Fruit fly (Drosophila melanogaster) whole organism, embryonic: ENCODE results near the gene Moca-cyp.

ENCODE experiments used
- Blimp-1 ChIP-seq: fragments of 200-800 bp; sonication (Bioruptor generic); optimal IDR thresholded peaks from 3 replicates; lab custom pipeline; 2018; ENCODE audit warnings: missing biosample characterization, missing genetic modification characterization, mild to moderate bottlenecking, moderate library complexity, missing genetic modification reagents
- CG10209 ChIP-seq: fragments of 200-800 bp; sonication (Bioruptor generic); optimal IDR thresholded peaks from 3 replicates; lab custom pipeline; 2017; ENCODE audit warnings: missing biosample characterization, mild to moderate bottlenecking, missing genetic modification characterization, missing genetic modification reagents
- CG10267 ChIP-seq: fragments of 200-800 bp; sonication (Bioruptor generic); optimal IDR thresholded peaks from 2 replicates; lab custom pipeline; 2018; ENCODE audit warnings: missing biosample characterization, mild to moderate bottlenecking, missing genetic modification characterization, moderate library complexity
- CG10959 ChIP-seq: fragments of 200-800 bp; sonication (Bioruptor generic); IDR thresholded peaks from 2 replicates; pipeline ENCODE4 v1.3.6; 2022; ENCODE audit warnings: missing biosample characterization, missing genetic modification characterization
- CG11093 ChIP-seq: fragments of 200-800 bp; sonication (Bioruptor generic); IDR thresholded peaks from 3 replicates; pipeline ENCODE4 v1.3.6; 2022; ENCODE audit warnings: missing biosample characterization, missing genetic modification characterization
- CG12104 ChIP-seq: fragments of 200-800 bp; sonication (Bioruptor generic); optimal IDR thresholded peaks from 3 replicates; lab custom pipeline; 2016; ENCODE audit warnings: missing biosample characterization, missing genetic modification characterization
- CG12155 ChIP-seq: fragments of 200-800 bp; sonication (Bioruptor generic); optimal IDR thresholded peaks from 3 replicates; lab custom pipeline; 2016; ENCODE audit warnings: missing biosample characterization, missing genetic modification characterization
- CG12219 ChIP-seq: fragments of 200-800 bp; sonication (Bioruptor generic); optimal IDR thresholded peaks from 3 replicates; lab custom pipeline; 2018; ENCODE audit warnings: missing biosample characterization, mild to moderate bottlenecking, missing genetic modification characterization
- CG12769 ChIP-seq: fragments of 200-800 bp; sonication (Bioruptor generic); optimal IDR thresholded peaks from 2 replicates; lab custom pipeline; 2019; ENCODE audit warnings: missing biosample characterization, mild to moderate bottlenecking, missing genetic modification characterization, moderate library complexity
- CG13424 ChIP-seq: fragments of 200-800 bp; sonication (Bioruptor generic); optimal IDR thresholded peaks from 2 replicates; lab custom pipeline; 2019; ENCODE audit warnings: missing biosample characterization, mild to moderate bottlenecking, missing genetic modification characterization, moderate library complexity
- CG14441 ChIP-seq: fragments of 200-800 bp; sonication (Bioruptor generic); IDR thresholded peaks from 2 replicates; pipeline ENCODE4 v1.3.6; 2022; ENCODE audit warnings: missing biosample characterization, missing genetic modification characterization
- CG14965 ChIP-seq: fragments of 200-800 bp; sonication (Bioruptor generic); optimal IDR thresholded peaks from 2 replicates; lab custom pipeline; 2016; ENCODE audit warnings: missing biosample characterization, missing genetic modification characterization, borderline replicate concordance
- CG16813 ChIP-seq: fragments of 200-800 bp; sonication (Bioruptor generic); IDR thresholded peaks from 3 replicates; pipeline ENCODE4 v1.3.6; 2022; ENCODE audit warnings: missing biosample characterization, missing genetic modification characterization; ENCODE audit not compliant: partially characterized antibody
- CG17802 ChIP-seq: fragments of 200-800 bp; sonication (Bioruptor generic); optimal IDR thresholded peaks from 2 replicates; lab custom pipeline; 2018; ENCODE audit warnings: missing biosample characterization, mild to moderate bottlenecking, missing genetic modification characterization, moderate library complexity
- CG1832 ChIP-seq: fragments of 200-800 bp; sonication (Bioruptor generic); optimal IDR thresholded peaks from 2 replicates; lab custom pipeline; 2017; ENCODE audit warnings: missing biosample characterization, mild to moderate bottlenecking, missing genetic modification characterization, inconsistent platforms
- CG18619 ChIP-seq: fragments of 200-800 bp; sonication (Bioruptor generic); optimal IDR thresholded peaks from 3 replicates; lab custom pipeline; 2017; ENCODE audit warnings: missing biosample characterization, mild to moderate bottlenecking, missing genetic modification characterization
- CG30403 ChIP-seq: fragments of 200-800 bp; sonication (Bioruptor generic); optimal IDR thresholded peaks from 3 replicates; lab custom pipeline; 2016; ENCODE audit warnings: missing biosample characterization, missing genetic modification characterization
- CG30431 ChIP-seq: fragments of 200-800 bp; sonication (Bioruptor generic); optimal IDR thresholded peaks from 2 replicates; lab custom pipeline; 2017; ENCODE audit warnings: missing biosample characterization, missing genetic modification characterization
- CG31224 ChIP-seq: fragments of 200-800 bp; sonication (Bioruptor generic); IDR thresholded peaks from 2 replicates; pipeline ENCODE4 v1.3.6; 2022; ENCODE audit warnings: missing biosample characterization, missing genetic modification characterization
- CG32767 ChIP-seq: fragments of 200-800 bp; sonication (Bioruptor generic); IDR thresholded peaks from 2 replicates; pipeline ENCODE4 v1.3.6; 2022; ENCODE audit warnings: missing biosample characterization, missing genetic modification characterization
- CG3407 ChIP-seq: fragments of 200-800 bp; sonication (Bioruptor generic); optimal IDR thresholded peaks from 2 replicates; lab custom pipeline; 2018; ENCODE audit warnings: missing biosample characterization, mild to moderate bottlenecking, missing genetic modification characterization
- CG4360 ChIP-seq: fragments of 200-800 bp; sonication (Bioruptor generic); IDR thresholded peaks from 2 replicates; pipeline ENCODE4 v1.3.6; 2022; ENCODE audit warnings: missing biosample characterization, missing genetic modification characterization
- CG4404 ChIP-seq: fragments of 200-800 bp; sonication (Bioruptor generic); IDR thresholded peaks from 2 replicates; pipeline ENCODE4 v1.3.6; 2022; ENCODE audit warnings: missing biosample characterization, missing genetic modification characterization
- CG4854 ChIP-seq: fragments of 200-800 bp; sonication (Bioruptor generic); optimal IDR thresholded peaks from 2 replicates; lab custom pipeline; 2016; ENCODE audit warnings: missing biosample characterization, missing genetic modification characterization, inconsistent platforms
- CG5245 ChIP-seq: fragments of 200-800 bp; sonication (Bioruptor generic); optimal IDR thresholded peaks from 3 replicates; lab custom pipeline; 2016; ENCODE audit warnings: missing biosample characterization, missing genetic modification characterization
- CG6854 ChIP-seq: fragments of 200-800 bp; sonication (Bioruptor generic); optimal IDR thresholded peaks from 3 replicates; lab custom pipeline; 2017; ENCODE audit warnings: missing biosample characterization, mild to moderate bottlenecking, missing genetic modification characterization
- CG7987 ChIP-seq: fragments of 200-800 bp; sonication (Bioruptor generic); optimal IDR thresholded peaks from 2 replicates; lab custom pipeline; 2018; ENCODE audit warnings: missing biosample characterization, mild to moderate bottlenecking, missing genetic modification characterization, moderate library complexity
- CG8765 ChIP-seq: fragments of 200-800 bp; sonication (Bioruptor generic); IDR thresholded peaks from 2 replicates; pipeline ENCODE4 v1.3.6; 2022; ENCODE audit warnings: missing biosample characterization, missing genetic modification characterization
- Doc2 ChIP-seq: fragments of 200-800 bp; sonication (Bioruptor generic); IDR thresholded peaks from 2 replicates; pipeline ENCODE4 v1.3.6; 2022; ENCODE audit warnings: missing biosample characterization, missing genetic modification characterization
- Hand ChIP-seq: fragments of 200-800 bp; sonication (Bioruptor generic); optimal IDR thresholded peaks from 2 replicates; lab custom pipeline; 2017; ENCODE audit warnings: mild to moderate bottlenecking, missing biosample characterization, missing genetic modification reagents, missing genetic modification characterization
- Myb ChIP-seq: fragments of 200-800 bp; sonication (Bioruptor generic); optimal IDR thresholded peaks from 2 replicates; lab custom pipeline; 2016; ENCODE audit warnings: missing biosample characterization, missing genetic modification characterization
- PHDP ChIP-seq: fragments of 200-800 bp; sonication (Bioruptor generic); optimal IDR thresholded peaks from 3 replicates; lab custom pipeline; 2018; ENCODE audit warnings: missing biosample characterization, mild to moderate bottlenecking, missing genetic modification characterization, moderate library complexity
- Vsx1 ChIP-seq: fragments of 200-800 bp; sonication (Bioruptor generic); optimal IDR thresholded peaks from 2 replicates; lab custom pipeline; 2017; ENCODE audit warnings: missing biosample characterization, mild to moderate bottlenecking, missing genetic modification characterization, missing genetic modification reagents
- dmrt11E ChIP-seq: fragments of 200-800 bp; sonication (Bioruptor generic); optimal IDR thresholded peaks from 3 replicates; lab custom pipeline; 2018; ENCODE audit warnings: missing biosample characterization, mild to moderate bottlenecking, missing genetic modification characterization, moderate library complexity
- emc ChIP-seq: fragments of 200-800 bp; sonication (Bioruptor generic); optimal IDR thresholded peaks from 2 replicates; lab custom pipeline; 2016; ENCODE audit warnings: missing biosample characterization, missing genetic modification characterization
- fd3F ChIP-seq: fragments of 200-800 bp; sonication (Bioruptor generic); optimal IDR thresholded peaks from 2 replicates; lab custom pipeline; 2018; ENCODE audit warnings: missing biosample characterization, mild to moderate bottlenecking, missing genetic modification characterization, moderate library complexity
- hkb ChIP-seq, 2 experiments: fragments of 200-800 bp in 1 of 2; fragments of >200 bp in 1 of 2; sonication (Bioruptor generic) in 1 of 2; IDR thresholded peaks in 1 of 2; optimal IDR thresholded peaks in 1 of 2; 2 replicates each; pipeline versions ENCODE4 v1.3.6 to Lab custom; 2017 to 2022; ENCODE audit warnings: missing biosample characterization in 1 of 2, missing genetic modification characterization in 1 of 2
- nmo ChIP-seq: fragments of 200-800 bp; sonication (Bioruptor generic); optimal IDR thresholded peaks from 2 replicates; lab custom pipeline; 2018; ENCODE audit warnings: missing biosample characterization, mild to moderate bottlenecking, missing genetic modification characterization, moderate library complexity
- pita ChIP-seq: fragments of 200-800 bp; sonication (Bioruptor generic); optimal IDR thresholded peaks from 2 replicates; lab custom pipeline; 2017; ENCODE audit warnings: missing biosample characterization, mild to moderate bottlenecking, missing genetic modification characterization
- pros ChIP-seq: fragments of 200-800 bp; sonication (Bioruptor generic); optimal IDR thresholded peaks from 3 replicates; lab custom pipeline; 2019; ENCODE audit warnings: missing biosample characterization, mild to moderate bottlenecking, missing genetic modification characterization, moderate library complexity
- pum ChIP-seq: fragments of 200-800 bp; sonication (Bioruptor generic); optimal IDR thresholded peaks from 2 replicates; lab custom pipeline; 2016; ENCODE audit warnings: missing biosample characterization, missing genetic modification characterization
- schlank ChIP-seq: fragments of 200-800 bp; sonication (Bioruptor generic); optimal IDR thresholded peaks from 2 replicates; lab custom pipeline; 2018; ENCODE audit warnings: missing biosample characterization, mild to moderate bottlenecking, missing genetic modification characterization
- sima ChIP-seq: fragments of 200-800 bp; sonication (Bioruptor generic); optimal IDR thresholded peaks from 2 replicates; lab custom pipeline; 2016; ENCODE audit warnings: missing biosample characterization, missing genetic modification characterization
- tap ChIP-seq: fragments of 200-800 bp; optimal IDR thresholded peaks from 3 replicates; lab custom pipeline; 2019; ENCODE audit warnings: missing biosample characterization, mild to moderate bottlenecking, missing genetic modification characterization, moderate library complexity
- tgo ChIP-seq: fragments of 200-800 bp; sonication (Bioruptor generic); IDR thresholded peaks from 3 replicates; pipeline ENCODE4 v1.3.6; 2022; ENCODE audit warnings: missing biosample characterization, missing genetic modification characterization
- tio ChIP-seq: fragments of 200-800 bp; sonication (Bioruptor generic); optimal IDR thresholded peaks from 2 replicates; lab custom pipeline; 2017; ENCODE audit warnings: missing biosample characterization, missing genetic modification characterization, inconsistent platforms
- tll ChIP-seq, 2 experiments: fragments of 200-800 bp in 1 of 2; fragments of >200 bp in 1 of 2; sonication (Bioruptor generic) in 1 of 2; optimal IDR thresholded peaks; 2 replicates each; lab custom pipeline; 2017 to 2019; ENCODE audit warnings: missing biosample characterization in 2 of 2, missing genetic modification characterization in 2 of 2, mild to moderate bottlenecking in 1 of 2, moderate library complexity in 1 of 2
- twi ChIP-seq: fragments of 200-800 bp; optimal IDR thresholded peaks from 2 replicates; lab custom pipeline; 2019; ENCODE audit warnings: missing biosample characterization, mild to moderate bottlenecking, missing genetic modification characterization, moderate library complexity

Gene Moca-cyp

dm6 chr3R:28326150-28326965, 13.8 kb upstream of the Moca-cyp start (continued):
- TF ChIP-seq PHDP (tag; lab: Kevin White, UChicago) (peak; percentile 99), tap (tag; lab: Kevin White, UChicago) (peak; percentile 99), sima (GFP tag; lab: Kevin White, UChicago) (peak; percentile 99), hkb (optimal IDR thresholded peaks at IDR 0.05; lab: Kevin White, UChicago) (no peak), hkb (GFP tag; IDR thresholded peaks at IDR 0.05; lab: Robert Waterston, UW) (no peak), tll (GFP tag; optimal IDR thresholded peaks at IDR 0.05; lab: Kevin White, UChicago) (peak in 1 of 2 experiments; percentile 90), CG6854 (GFP tag; lab: Kevin White, UChicago) (peak; percentile 99), emc (GFP tag; lab: Kevin White, UChicago) (peak; percentile 99), CG12769 (tag; lab: Kevin White, UChicago) (peak; percentile 99), Doc2 (GFP tag; lab: Robert Waterston, UW) (no peak), CG10959 (GFP tag; lab: Robert Waterston, UW) (no peak), pum (peak; percentile 100), CG14441 (GFP tag; lab: Robert Waterston, UW) (no peak), CG10209 (GFP tag; lab: Kevin White, UChicago) (peak; percentile 100), Myb (GFP tag; lab: Kevin White, UChicago) (peak; percentile 97), CG30403 (GFP tag; lab: Kevin White, UChicago) (peak; percentile 100), CG4360 (GFP tag; lab: Robert Waterston, UW) (no peak), schlank (peak; percentile 99), Vsx1 (GFP tag; lab: Kevin White, UChicago) (peak; percentile 98), pros (GFP tag; lab: Kevin White, UChicago) (peak; percentile 93), nmo (GFP tag; lab: Kevin White, UChicago) (peak; percentile 99), Hand (GFP tag; lab: Kevin White, UChicago) (peak; percentile 100), CG30431 (GFP tag; lab: Kevin White, UChicago) (peak; percentile 99), CG7987 (GFP tag; lab: Kevin White, UChicago) (peak; percentile 100), CG32767 (GFP tag; lab: Robert Waterston, UW) (no peak), CG12104 (GFP tag; lab: Kevin White, UChicago) (peak; percentile 99), CG17802 (peak; percentile 92), CG12219 (GFP tag; lab: Kevin White, UChicago) (peak; percentile 99), CG14965 (GFP tag; lab: Kevin White, UChicago) (peak; percentile 93), CG13424 (tag; lab: Kevin White, UChicago) (peak; percentile 99), Blimp-1 (GFP tag; lab: Kevin White, UChicago) (peak; percentile 97), fd3F (GFP tag; lab: Kevin White, UChicago) (peak; percentile 99), CG16813 (no peak), pita (GFP tag; lab: Kevin White, UChicago) (no peak), CG31224 (no peak), CG12155 (GFP tag; lab: Kevin White, UChicago) (peak; percentile 99), CG4854 (GFP tag; lab: Kevin White, UChicago) (peak; percentile 99), CG11093 (GFP tag; lab: Robert Waterston, UW) (peak; percentile 99), twi (tag; lab: Kevin White, UChicago) (peak; percentile 96), dmrt11E (tag; lab: Kevin White, UChicago) (peak; percentile 99), CG1832 (GFP tag; lab: Kevin White, UChicago) (peak; percentile 20), CG4404 (no peak), CG10267 (peak; percentile 97), tgo (GFP tag; lab: Robert Waterston, UW) (no peak), CG8765 (GFP tag; lab: Robert Waterston, UW) (no peak), CG18619 (GFP tag; lab: Kevin White, UChicago) (peak; percentile 99), tio (GFP tag; lab: Kevin White, UChicago) (peak; percentile 100), CG5245 (GFP tag; lab: Kevin White, UChicago) (peak; percentile 99), CG3407 (GFP tag; lab: Kevin White, UChicago) (peak; percentile 98)
